Fruit fly (Drosophila melanogaster) whole organism, adult: ENCODE results near the gene nmdyn-D6.

Source experiments
- CG11617 ChIP-seq: fragments of 200-800 bp; sonication (Bioruptor generic); optimal IDR thresholded peaks from 2 replicates; lab custom pipeline; 2017; ENCODE audit warnings: mild to moderate bottlenecking, missing biosample characterization, missing genetic modification reagents, missing genetic modification characterization
- CG33017 ChIP-seq: fragments of 200-800 bp; sonication (Bioruptor generic); optimal IDR thresholded peaks from 2 replicates; lab custom pipeline; 2018; ENCODE audit warnings: missing biosample characterization, mild to moderate bottlenecking, missing genetic modification characterization, moderate library complexity
- Crg-1 ChIP-seq: fragments of 200-800 bp; sonication (Bioruptor generic); optimal IDR thresholded peaks from 2 replicates; lab custom pipeline; 2016; ENCODE audit warnings: missing biosample characterization, missing genetic modification characterization
- Hr96 ChIP-seq: fragments of 200-800 bp; sonication (Bioruptor generic); optimal IDR thresholded peaks from 2 replicates; lab custom pipeline; 2016; ENCODE audit warnings: missing biosample characterization, missing genetic modification characterization
- kay ChIP-seq: fragments of 200-800 bp; sonication (Bioruptor generic); peaks from one replicate; lab custom pipeline; 2016; ENCODE audit warnings: missing biosample characterization, missing genetic modification characterization, borderline replicate concordance
- toe ChIP-seq: fragments of 200-800 bp; sonication (Bioruptor generic); optimal IDR thresholded peaks from 2 replicates; lab custom pipeline; 2016; ENCODE audit warnings: missing biosample characterization, missing genetic modification characterization

DNA sequence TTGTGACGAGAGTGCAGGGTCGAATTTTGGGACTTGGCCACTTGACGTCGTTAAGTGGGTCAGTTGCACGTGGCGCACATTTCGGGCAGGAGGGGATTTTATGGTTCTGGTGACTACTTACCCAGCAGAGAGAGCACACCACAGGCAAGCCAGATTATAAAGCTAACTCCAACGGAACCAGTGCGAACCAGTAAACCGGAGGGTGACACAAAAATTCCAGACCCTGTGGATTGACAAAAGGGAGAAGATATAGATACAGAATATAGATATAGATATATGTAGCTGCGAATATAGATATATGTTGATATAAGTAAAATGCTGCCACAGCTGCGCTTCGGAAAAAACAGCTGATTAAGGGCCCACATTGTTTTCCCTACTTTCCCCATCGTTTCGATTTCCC, 5.0 kb downstream of the nmdyn-D6 start:
- TF ChIP-seq CG11617 (GFP tag; lab: Kevin White, UChicago) (no peak), Crg-1 (GFP tag; lab: Kevin White, UChicago) (no peak), Hr96 (GFP tag; lab: Kevin White, UChicago) (no peak), CG33017 (tag; lab: Kevin White, UChicago) (no peak), toe (no peak), kay (GFP tag; lab: Kevin White, UChicago) (peak; percentile 30)
